Fruit fly (Drosophila melanogaster): Measurements from ENCODE around the gene CG45413.

The CG45413 gene

dm6 chr3L:6963792-6964487, 32.2 kb upstream of the CG45413 start:
- peak; percentile 42 for TF ChIP-seq noc (tag; optimal IDR thresholded peaks at IDR 0.05)

- TF ChIP-seq noc (tag; optimal IDR thresholded peaks at IDR 0.05), result no peak
Measured at dm6 chr3L:6963175-6963574, 31.4 kb upstream of the CG45413 start.

- TF ChIP-seq noc (tag; optimal IDR thresholded peaks at IDR 0.05), result no peak
Measured at dm6 chr3L:6961992-6962570, 30.3 kb upstream of the CG45413 start.

- no peak for TF ChIP-seq noc (tag; optimal IDR thresholded peaks at IDR 0.05)
Measured at dm6 chr3L:6957753-6958420, 26.1 kb upstream of the CG45413 start, which contains the start of the genes Uqcc1 and Surf1. TSS of gene Uqcc1 (minus strand) at chr3L:6958108. TSS of gene Surf1 (plus strand) at chr3L:6958346.

dm6 chr3L:6955254-6956229, 23.8 kb upstream of the CG45413 start, which contains the start of the genes CG10077 and CG9948:
TSS of gene CG10077 (minus strand) at chr3L:6955904.
TSS of gene CG9948 (plus strand) at chr3L:6955991.
- peak; percentile 89 for TF ChIP-seq noc (tag; optimal IDR thresholded peaks at IDR 0.05)

dm6 chr3L:6947188-6947971, 15.6 kb upstream of the CG45413 start:
- TF ChIP-seq noc (tag; optimal IDR thresholded peaks at IDR 0.05), result no peak

dm6 chr3L:6945357-6945756, 13.6 kb upstream of the CG45413 start:
- TF ChIP-seq noc (tag; optimal IDR thresholded peaks at IDR 0.05), result no peak

dm6 chr3L:6943948-6944319, 12.2 kb upstream of the CG45413 start:
- TF ChIP-seq noc (tag; optimal IDR thresholded peaks at IDR 0.05), result no peak

dm6 chr3L:6943204-6943947, 11.6 kb upstream of the CG45413 start:
- TF ChIP-seq noc (tag; optimal IDR thresholded peaks at IDR 0.05), result no peak

- TF ChIP-seq noc (tag; optimal IDR thresholded peaks at IDR 0.05), result no peak
Measured at dm6 chr3L:6942831-6943114, 11.0 kb upstream of the CG45413 start, which contains the start of gene tow. TSS of gene tow (plus strand) at chr3L:6942856.

- no peak for TF ChIP-seq noc (tag; optimal IDR thresholded peaks at IDR 0.05)
Measured at dm6 chr3L:6942103-6942830, 10.5 kb upstream of the CG45413 start.

dm6 chr3L:6934799-6935318, 3.1 kb upstream of the CG45413 start:
- no peak for TF ChIP-seq noc (tag; optimal IDR thresholded peaks at IDR 0.05)

- TF ChIP-seq noc (tag; optimal IDR thresholded peaks at IDR 0.05), result no peak
Measured at dm6 chr3L:6932626-6933025, 876 bp upstream of the CG45413 start, which contains the start of gene CG14820. TSS of gene CG14820 (plus strand) at chr3L:6932926.

All from whole organism, larva.